Fruit fly (Drosophila melanogaster) whole organism, embryonic: ENCODE results near the gene AP-2mu.

Experiments
- Adf1 ChIP-seq: fragments of 200-800 bp; sonication (Bioruptor generic); IDR thresholded peaks from 2 replicates; pipeline ENCODE4 v1.3.6; 2022; ENCODE audit warnings: missing biosample characterization, missing genetic modification characterization
- Bdp1 ChIP-seq: fragments of 200-800 bp; sonication (Bioruptor generic); optimal IDR thresholded peaks from 3 replicates; lab custom pipeline; 2016; ENCODE audit warnings: missing biosample characterization, missing genetic modification characterization
- Blimp-1 ChIP-seq: fragments of 200-800 bp; sonication (Bioruptor generic); optimal IDR thresholded peaks from 3 replicates; lab custom pipeline; 2018; ENCODE audit warnings: missing biosample characterization, missing genetic modification characterization, mild to moderate bottlenecking, moderate library complexity, missing genetic modification reagents
- CG10209 ChIP-seq: fragments of 200-800 bp; sonication (Bioruptor generic); optimal IDR thresholded peaks from 3 replicates; lab custom pipeline; 2017; ENCODE audit warnings: missing biosample characterization, mild to moderate bottlenecking, missing genetic modification characterization, missing genetic modification reagents
- CG10959 ChIP-seq: fragments of 200-800 bp; sonication (Bioruptor generic); IDR thresholded peaks from 2 replicates; pipeline ENCODE4 v1.3.6; 2022; ENCODE audit warnings: missing biosample characterization, missing genetic modification characterization
- CG11456 ChIP-seq: fragments of 200-800 bp; sonication (Bioruptor generic); IDR thresholded peaks from 3 replicates; pipeline ENCODE4 v1.3.6; 2022; ENCODE audit warnings: missing biosample characterization, missing genetic modification characterization
- CG12104 ChIP-seq: fragments of 200-800 bp; sonication (Bioruptor generic); optimal IDR thresholded peaks from 3 replicates; lab custom pipeline; 2016; ENCODE audit warnings: missing biosample characterization, missing genetic modification characterization
- CG12659 ChIP-seq: fragments of 200-800 bp; sonication (Bioruptor generic); optimal IDR thresholded peaks from 3 replicates; lab custom pipeline; 2017; ENCODE audit warnings: mild to moderate bottlenecking, missing biosample characterization, missing genetic modification reagents, missing genetic modification characterization
- CG12769 ChIP-seq: fragments of 200-800 bp; sonication (Bioruptor generic); optimal IDR thresholded peaks from 2 replicates; lab custom pipeline; 2019; ENCODE audit warnings: missing biosample characterization, mild to moderate bottlenecking, missing genetic modification characterization, moderate library complexity
- CG1602 ChIP-seq: fragments of 200-800 bp; sonication (Bioruptor generic); optimal IDR thresholded peaks from 3 replicates; lab custom pipeline; 2016; ENCODE audit warnings: missing biosample characterization, missing genetic modification characterization
- CG1792 ChIP-seq: fragments of 200-800 bp; sonication (Bioruptor generic); optimal IDR thresholded peaks from 2 replicates; lab custom pipeline; 2016; ENCODE audit warnings: missing biosample characterization, missing genetic modification characterization
- CG1832 ChIP-seq: fragments of 200-800 bp; sonication (Bioruptor generic); optimal IDR thresholded peaks from 2 replicates; lab custom pipeline; 2017; ENCODE audit warnings: missing biosample characterization, mild to moderate bottlenecking, missing genetic modification characterization, inconsistent platforms
- CG2120 ChIP-seq: fragments of 200-800 bp; sonication (Bioruptor generic); optimal IDR thresholded peaks from 3 replicates; lab custom pipeline; 2016; ENCODE audit warnings: missing biosample characterization, missing genetic modification characterization
- CG30403 ChIP-seq: fragments of 200-800 bp; sonication (Bioruptor generic); optimal IDR thresholded peaks from 3 replicates; lab custom pipeline; 2016; ENCODE audit warnings: missing biosample characterization, missing genetic modification characterization
- CG32532 ChIP-seq: fragments of 200-800 bp; sonication (Bioruptor generic); IDR thresholded peaks from 2 replicates; pipeline ENCODE4 v1.3.6; 2022; ENCODE audit warnings: missing biosample characterization, missing genetic modification characterization
- CG6175 ChIP-seq: fragments of 200-800 bp; sonication (Bioruptor generic); IDR thresholded peaks from 3 replicates; pipeline ENCODE4 v1.3.6; 2022; ENCODE audit warnings: missing biosample characterization, missing genetic modification characterization
- CG6765 ChIP-seq: fragments of 200-800 bp; sonication (Bioruptor generic); optimal IDR thresholded peaks from 3 replicates; lab custom pipeline; 2017; ENCODE audit warnings: missing biosample characterization, mild to moderate bottlenecking, missing genetic modification characterization
- CG6813 ChIP-seq: fragments of 200-800 bp; sonication (Bioruptor generic); optimal IDR thresholded peaks from 2 replicates; lab custom pipeline; 2017; ENCODE audit warnings: missing biosample characterization, missing genetic modification characterization, mild to moderate bottlenecking, moderate library complexity, missing genetic modification reagents
- CG7745 ChIP-seq: fragments of 200-800 bp; sonication (Bioruptor generic); optimal IDR thresholded peaks from 2 replicates; lab custom pipeline; 2018; ENCODE audit warnings: missing biosample characterization, mild to moderate bottlenecking, missing genetic modification characterization, moderate library complexity
- CG8944 ChIP-seq: fragments of 200-800 bp; sonication (Bioruptor generic); optimal IDR thresholded peaks from 3 replicates; lab custom pipeline; 2016; ENCODE audit warnings: missing biosample characterization, missing genetic modification characterization
- D19A ChIP-seq: fragments of 200-800 bp; optimal IDR thresholded peaks from 3 replicates; lab custom pipeline; 2019; ENCODE audit warnings: missing biosample characterization, mild to moderate bottlenecking, missing genetic modification characterization, moderate library complexity
- D19B ChIP-seq: fragments of 200-800 bp; sonication (Bioruptor generic); optimal IDR thresholded peaks from 2 replicates; lab custom pipeline; 2017; ENCODE audit warnings: missing biosample characterization, mild to moderate bottlenecking, missing genetic modification characterization
- Deaf1 ChIP-seq: fragments of 200-800 bp; optimal IDR thresholded peaks from 3 replicates; lab custom pipeline; 2019; ENCODE audit warnings: missing biosample characterization, mild to moderate bottlenecking, missing genetic modification characterization, moderate library complexity
- Dref ChIP-seq: fragments of 200-800 bp; sonication (Bioruptor generic); IDR thresholded peaks from 2 replicates; pipeline ENCODE4 v1.3.6; 2022; ENCODE audit warnings: missing biosample characterization, missing genetic modification characterization
- Ets97D ChIP-seq: fragments of 200-800 bp; sonication (Bioruptor generic); optimal IDR thresholded peaks from 3 replicates; lab custom pipeline; 2016; ENCODE audit warnings: missing biosample characterization, missing genetic modification characterization
- GATAe ChIP-seq: fragments of 200-800 bp; sonication (Bioruptor generic); conservative IDR thresholded peaks from 2 replicates; pipeline ENCODE4 v1.3.6; 2022; ENCODE audit warnings: missing biosample characterization, missing genetic modification characterization
- HmgD ChIP-seq: fragments of 200-800 bp; sonication (Bioruptor generic); optimal IDR thresholded peaks from 3 replicates; lab custom pipeline; 2016; ENCODE audit warnings: missing biosample characterization, missing genetic modification characterization
- Med ChIP-seq: fragments of 200-800 bp; sonication (Bioruptor generic); peaks from one replicate; lab custom pipeline; 2016; ENCODE audit warnings: missing biosample characterization, missing genetic modification characterization, mild to moderate bottlenecking, inconsistent platforms, moderate library complexity
- Nf-YB ChIP-seq: fragments of 200-800 bp; sonication (Bioruptor generic); optimal IDR thresholded peaks from 3 replicates; lab custom pipeline; 2019; ENCODE audit warnings: missing biosample characterization, mild to moderate bottlenecking, missing genetic modification characterization, moderate library complexity
- Oaz ChIP-seq: fragments of 200-800 bp; sonication (Bioruptor generic); IDR thresholded peaks from 2 replicates; pipeline ENCODE4 v1.3.6; 2022; ENCODE audit warnings: missing biosample characterization, missing genetic modification characterization
- Opbp ChIP-seq: fragments of 200-800 bp; sonication (Bioruptor generic); IDR thresholded peaks from 3 replicates; pipeline ENCODE4 v1.3.6; 2022; ENCODE audit warnings: missing biosample characterization, missing genetic modification characterization; ENCODE audit not compliant: partially characterized antibody
- Poxn ChIP-seq: fragments of 200-800 bp; sonication (Bioruptor generic); IDR thresholded peaks from 2 replicates; pipeline ENCODE4 v1.3.6; 2022; ENCODE audit warnings: missing biosample characterization, missing genetic modification characterization
- Tbp ChIP-seq: fragments of >200 bp; optimal IDR thresholded peaks from 2 replicates; lab custom pipeline; 2018; ENCODE audit warnings: missing biosample characterization, missing genetic modification characterization
- Trl ChIP-seq, 3 experiments: fragments of >200 bp in 2 of 3; fragments of 200-800 bp in 1 of 3; sonication (Bioruptor generic) in 1 of 3; optimal IDR thresholded peaks; 2 replicates in 1 of 3; 3 replicates in 2 of 3; lab custom pipeline; 2016 to 2017; ENCODE audit warnings: missing biosample characterization in 1 of 3, missing genetic modification characterization in 1 of 3
- ash1 ChIP-seq: fragments of 200-800 bp; sonication (Bioruptor generic); optimal IDR thresholded peaks from 2 replicates; lab custom pipeline; 2018; ENCODE audit warnings: missing biosample characterization, mild to moderate bottlenecking, missing genetic modification characterization
- chm ChIP-seq: fragments of 200-800 bp; sonication (Bioruptor generic); IDR thresholded peaks from 2 replicates; pipeline ENCODE4 v1.3.6; 2022; ENCODE audit warnings: missing biosample characterization, missing genetic modification characterization
- ci ChIP-seq: fragments of 200-800 bp; sonication (Bioruptor generic); IDR thresholded peaks from 3 replicates; pipeline ENCODE4 v1.3.6; 2022; ENCODE audit warnings: missing biosample characterization, missing genetic modification characterization
- dm ChIP-seq: fragments of 200-800 bp; sonication (Bioruptor generic); optimal IDR thresholded peaks from 3 replicates; lab custom pipeline; 2016; ENCODE audit warnings: missing biosample characterization, missing genetic modification characterization
- dpn ChIP-seq, 2 experiments: fragments of 200-800 bp; sonication (Bioruptor generic); optimal IDR thresholded peaks; 3 replicates each; lab custom pipeline; 2016; ENCODE audit warnings: missing biosample characterization in 2 of 2, missing genetic modification characterization in 2 of 2
- ewg ChIP-seq: fragments of 200-800 bp; sonication (Bioruptor generic); optimal IDR thresholded peaks from 3 replicates; lab custom pipeline; 2017; ENCODE audit warnings: mild to moderate bottlenecking, missing biosample characterization, missing genetic modification reagents, missing genetic modification characterization
- fru ChIP-seq: fragments of >200 bp; optimal IDR thresholded peaks from 2 replicates; lab custom pipeline; 2017
- lmd ChIP-seq: fragments of 200-800 bp; sonication (Bioruptor generic); IDR thresholded peaks from 2 replicates; pipeline ENCODE4 v1.3.6; 2022; ENCODE audit warnings: missing biosample characterization, missing genetic modification characterization
- mam ChIP-seq: fragments of 200-800 bp; sonication (Bioruptor generic); optimal IDR thresholded peaks from 3 replicates; lab custom pipeline; 2016; ENCODE audit warnings: missing biosample characterization, missing genetic modification characterization
- row ChIP-seq: fragments of 200-800 bp; sonication (Bioruptor generic); IDR thresholded peaks from 3 replicates; pipeline ENCODE4 v1.3.6; 2022; ENCODE audit warnings: missing biosample characterization, missing genetic modification characterization
- salm ChIP-seq: fragments of 200-800 bp; sonication (Bioruptor generic); optimal IDR thresholded peaks from 2 replicates; lab custom pipeline; 2018; ENCODE audit warnings: missing biosample characterization, mild to moderate bottlenecking, missing genetic modification characterization
- scrt ChIP-seq: fragments of 200-800 bp; sonication (Bioruptor generic); optimal IDR thresholded peaks from 2 replicates; lab custom pipeline; 2018; ENCODE audit warnings: missing biosample characterization, mild to moderate bottlenecking, missing genetic modification characterization, moderate library complexity
- slp2 ChIP-seq: fragments of 200-800 bp; sonication (Bioruptor generic); optimal IDR thresholded peaks from 2 replicates; lab custom pipeline; 2016; ENCODE audit warnings: missing biosample characterization, missing genetic modification characterization
- so ChIP-seq: fragments of 200-800 bp; sonication (Bioruptor generic); IDR thresholded peaks from 3 replicates; pipeline ENCODE4 v1.3.6; 2022; ENCODE audit warnings: missing biosample characterization, missing genetic modification characterization
- stc ChIP-seq: fragments of 200-800 bp; sonication (Bioruptor generic); IDR thresholded peaks from 2 replicates; pipeline ENCODE4 v1.3.6; 2022; ENCODE audit warnings: missing biosample characterization, missing genetic modification characterization
- tio ChIP-seq: fragments of 200-800 bp; sonication (Bioruptor generic); optimal IDR thresholded peaks from 2 replicates; lab custom pipeline; 2017; ENCODE audit warnings: missing biosample characterization, missing genetic modification characterization, inconsistent platforms
- tna ChIP-seq: fragments of 200-800 bp; sonication (Bioruptor generic); IDR thresholded peaks from 2 replicates; pipeline ENCODE4 v1.3.6; 2022; ENCODE audit warnings: missing biosample characterization, missing genetic modification characterization; ENCODE audit not compliant: partially characterized antibody
- toy ChIP-seq: fragments of 200-800 bp; sonication (Bioruptor generic); IDR thresholded peaks from 2 replicates; pipeline ENCODE4 v1.3.6; 2022; ENCODE audit warnings: missing biosample characterization, missing genetic modification characterization
- yki ChIP-seq: fragments of >200 bp; optimal IDR thresholded peaks from 3 replicates; lab custom pipeline; 2018

The AP-2mu gene

dm6 chr3R:22470064-22470463 lies 7.8 kb downstream of the AP-2mu start (continued):
- no peak for TF ChIP-seq dpn (GFP tag; optimal IDR thresholded peaks at IDR 0.05; lab: Kevin White, UChicago)
- no peak for TF ChIP-seq CG6813 (GFP tag; lab: Kevin White, UChicago)
- 0 out of 2 replicates have a peak, but pooled peaks have one; percentile 9 for TF ChIP-seq Oaz
- TF ChIP-seq stc (GFP tag; lab: Robert Waterston, UW) = no peak
- no peak for TF ChIP-seq CG7745 (tag; lab: Kevin White, UChicago)
- no peak for TF ChIP-seq dm (GFP tag; lab: Kevin White, UChicago)
- no peak for TF ChIP-seq CG8944 (GFP tag; lab: Kevin White, UChicago)
- TF ChIP-seq D19B (GFP tag; lab: Kevin White, UChicago) = no peak
- TF ChIP-seq row = no peak
- TF ChIP-seq Dref (GFP tag; lab: Robert Waterston, UW) = 0 out of 2 replicates have a peak, but pooled peaks have one; percentile 16
- no peak for TF ChIP-seq chm (GFP tag; lab: Robert Waterston, UW)
- TF ChIP-seq CG32532 = no peak
- peak; percentile 19 for TF ChIP-seq Ets97D (GFP tag; lab: Kevin White, UChicago)
- TF ChIP-seq so = no peak
- TF ChIP-seq mam (GFP tag; lab: Kevin White, UChicago) = no peak
- TF ChIP-seq CG1832 (GFP tag; lab: Kevin White, UChicago) = peak; percentile 35
- TF ChIP-seq HmgD = no peak
- TF ChIP-seq CG12104 (GFP tag; lab: Kevin White, UChicago) = no peak
- no peak for TF ChIP-seq CG1602 (GFP tag; lab: Kevin White, UChicago)
- TF ChIP-seq Deaf1 = no peak
- no peak for TF ChIP-seq fru (lab: Kevin White, UChicago)
- no peak for TF ChIP-seq CG30403 (GFP tag; lab: Kevin White, UChicago)
- TF ChIP-seq Adf1 = no peak
- TF ChIP-seq CG11456 = no peak
- no peak for TF ChIP-seq CG2120 (GFP tag; lab: Kevin White, UChicago)
- no peak for TF ChIP-seq CG10959
- no peak for TF ChIP-seq tio (GFP tag; lab: Kevin White, UChicago)
- TF ChIP-seq slp2 (GFP tag; lab: Kevin White, UChicago) = no peak
- TF ChIP-seq yki (lab: Kevin White, UChicago) = no peak
- TF ChIP-seq Trl (optimal IDR thresholded peaks at IDR 0.05; lab: Kevin White, UChicago) = peak; percentile 39 to 56
- TF ChIP-seq Trl (GFP tag; optimal IDR thresholded peaks at IDR 0.05; lab: Kevin White, UChicago) = no peak
- no peak for TF ChIP-seq CG10209
- no peak for TF ChIP-seq Bdp1 (GFP tag; lab: Kevin White, UChicago)
- TF ChIP-seq Poxn = no peak
- TF ChIP-seq Nf-YB = no peak
- no peak for TF ChIP-seq Tbp (GFP tag; lab: Kevin White, UChicago)
- TF ChIP-seq salm (tag; lab: Kevin White, UChicago) = no peak
- peak; percentile 18; the same call in 1 of the 3 replicates for TF ChIP-seq ci (GFP tag; lab: Robert Waterston, UW)
- TF ChIP-seq CG6765 (GFP tag; lab: Kevin White, UChicago) = peak; percentile 18
- peak; percentile 66 for TF ChIP-seq Opbp (GFP tag; lab: Robert Waterston, UW)
- TF ChIP-seq toy (GFP tag; lab: Robert Waterston, UW) = no peak
- TF ChIP-seq ewg (GFP tag; lab: Kevin White, UChicago) = peak; percentile 89
- no peak for TF ChIP-seq tna (GFP tag; lab: Robert Waterston, UW)
- TF ChIP-seq CG12659 = peak; percentile 3
- no peak for TF ChIP-seq GATAe
- no peak for TF ChIP-seq scrt (GFP tag; lab: Kevin White, UChicago)
- peak; percentile 26 for TF ChIP-seq Med (GFP tag; lab: Kevin White, UChicago)
- TF ChIP-seq CG1792 (GFP tag; lab: Kevin White, UChicago) = no peak
- no peak for TF ChIP-seq CG6175 (GFP tag; lab: Robert Waterston, UW)
- TF ChIP-seq Blimp-1 (GFP tag; lab: Kevin White, UChicago) = no peak
- no peak for TF ChIP-seq ash1 (GFP tag; lab: Kevin White, UChicago)
- no peak for TF ChIP-seq D19A (tag; lab: Kevin White, UChicago)
- no peak for TF ChIP-seq CG12769 (tag; lab: Kevin White, UChicago)
- no peak for TF ChIP-seq lmd (GFP tag; lab: Robert Waterston, UW)
